Fruit fly (Drosophila melanogaster) whole organism, embryonic: Measurements from ENCODE around the gene CG44271.

Experiments used
- Aef1 ChIP-seq: fragments of 200-800 bp; sonication (Bioruptor generic); IDR thresholded peaks from 3 replicates; pipeline ENCODE4 v1.3.6; 2022; ENCODE audit warnings: missing biosample characterization, missing genetic modification characterization
- CG10543 ChIP-seq: fragments of 200-800 bp; sonication (Bioruptor generic); optimal IDR thresholded peaks from 3 replicates; lab custom pipeline; 2017; ENCODE audit warnings: missing biosample characterization, mild to moderate bottlenecking, missing genetic modification characterization, moderate library complexity
- CG12769 ChIP-seq: fragments of 200-800 bp; sonication (Bioruptor generic); optimal IDR thresholded peaks from 2 replicates; lab custom pipeline; 2019; ENCODE audit warnings: missing biosample characterization, mild to moderate bottlenecking, missing genetic modification characterization, moderate library complexity
- CG32532 ChIP-seq: fragments of 200-800 bp; sonication (Bioruptor generic); IDR thresholded peaks from 2 replicates; pipeline ENCODE4 v1.3.6; 2022; ENCODE audit warnings: missing biosample characterization, missing genetic modification characterization
- CG6175 ChIP-seq: fragments of 200-800 bp; sonication (Bioruptor generic); IDR thresholded peaks from 3 replicates; pipeline ENCODE4 v1.3.6; 2022; ENCODE audit warnings: missing biosample characterization, missing genetic modification characterization
- CG6791 ChIP-seq: fragments of 200-800 bp; sonication (Bioruptor generic); IDR thresholded peaks from 3 replicates; pipeline ENCODE4 v1.3.6; 2022; ENCODE audit warnings: missing biosample characterization, missing genetic modification characterization; ENCODE audit not compliant: partially characterized antibody
- CG9932 ChIP-seq: fragments of 200-800 bp; sonication (Bioruptor generic); IDR thresholded peaks from 2 replicates; pipeline ENCODE4 v1.3.6; 2022; ENCODE audit warnings: missing biosample characterization, missing genetic modification characterization
- Deaf1 ChIP-seq: fragments of 200-800 bp; optimal IDR thresholded peaks from 3 replicates; lab custom pipeline; 2019; ENCODE audit warnings: missing biosample characterization, mild to moderate bottlenecking, missing genetic modification characterization, moderate library complexity
- Doc3 ChIP-seq: fragments of 200-800 bp; sonication (Bioruptor generic); IDR thresholded peaks from 3 replicates; pipeline ENCODE4 v1.3.6; 2022; ENCODE audit warnings: missing biosample characterization, missing genetic modification characterization; ENCODE audit not compliant: partially characterized antibody
- Drgx ChIP-seq: fragments of 200-800 bp; sonication (Bioruptor generic); IDR thresholded peaks from 2 replicates; pipeline ENCODE4 v1.3.6; 2022; ENCODE audit warnings: missing biosample characterization, missing genetic modification characterization
- Fer1 ChIP-seq: fragments of 200-800 bp; sonication (Bioruptor generic); optimal IDR thresholded peaks from 2 replicates; lab custom pipeline; 2017; ENCODE audit warnings: missing biosample characterization, mild to moderate bottlenecking, missing genetic modification characterization
- GATAe ChIP-seq: fragments of 200-800 bp; sonication (Bioruptor generic); conservative IDR thresholded peaks from 2 replicates; pipeline ENCODE4 v1.3.6; 2022; ENCODE audit warnings: missing biosample characterization, missing genetic modification characterization
- Hr39 ChIP-seq: fragments of >200 bp; optimal IDR thresholded peaks from 2 replicates; lab custom pipeline; 2017
- MESR4 ChIP-seq: fragments of 200-800 bp; sonication (Bioruptor generic); optimal IDR thresholded peaks from 2 replicates; lab custom pipeline; 2018; ENCODE audit warnings: missing biosample characterization, mild to moderate bottlenecking, missing genetic modification characterization, moderate library complexity
- Max ChIP-seq: fragments of 200-800 bp; sonication (Bioruptor generic); optimal IDR thresholded peaks from 2 replicates; lab custom pipeline; 2016; ENCODE audit warnings: missing biosample characterization, mild to moderate bottlenecking, missing genetic modification characterization
- Med ChIP-seq: fragments of 200-800 bp; sonication (Bioruptor generic); peaks from one replicate; lab custom pipeline; 2016; ENCODE audit warnings: missing biosample characterization, missing genetic modification characterization, mild to moderate bottlenecking, inconsistent platforms, moderate library complexity
- NK7.1 ChIP-seq: fragments of 200-800 bp; sonication (Bioruptor generic); optimal IDR thresholded peaks from 3 replicates; lab custom pipeline; 2016; ENCODE audit warnings: missing biosample characterization, missing genetic modification characterization
- Neu2 ChIP-seq: fragments of 200-800 bp; sonication (Bioruptor generic); optimal IDR thresholded peaks from 3 replicates; lab custom pipeline; 2016; ENCODE audit warnings: missing biosample characterization, missing genetic modification characterization, borderline replicate concordance
- Rfx ChIP-seq: fragments of 200-800 bp; sonication (Bioruptor generic); IDR thresholded peaks from 2 replicates; pipeline ENCODE4 v1.3.6; 2022; ENCODE audit warnings: missing biosample characterization, missing genetic modification characterization
- Vsx1 ChIP-seq: fragments of 200-800 bp; sonication (Bioruptor generic); optimal IDR thresholded peaks from 2 replicates; lab custom pipeline; 2017; ENCODE audit warnings: missing biosample characterization, mild to moderate bottlenecking, missing genetic modification characterization, missing genetic modification reagents
- ato ChIP-seq: fragments of 200-800 bp; sonication (Bioruptor generic); IDR thresholded peaks from 2 replicates; pipeline ENCODE4 v1.3.6; 2022; ENCODE audit warnings: missing biosample characterization, missing genetic modification characterization; ENCODE audit not compliant: partially characterized antibody
- bsh ChIP-seq, 2 experiments: fragments of 200-800 bp; sonication (Bioruptor generic); optimal IDR thresholded peaks; 2 replicates each; lab custom pipeline; 2017 to 2018; ENCODE audit warnings: mild to moderate bottlenecking in 2 of 2, missing biosample characterization in 2 of 2, missing genetic modification characterization in 2 of 2, moderate library complexity in 1 of 2
- cas ChIP-seq: fragments of 200-800 bp; sonication (Bioruptor generic); IDR thresholded peaks from 2 replicates; pipeline ENCODE4 v1.3.6; 2022; ENCODE audit warnings: missing biosample characterization, missing genetic modification characterization
- crc ChIP-seq: fragments of 200-800 bp; sonication (Bioruptor generic); optimal IDR thresholded peaks from 2 replicates; lab custom pipeline; 2016; ENCODE audit warnings: missing biosample characterization, missing genetic modification characterization
- crol ChIP-seq: fragments of 200-800 bp; sonication (Bioruptor generic); IDR thresholded peaks from 2 replicates; pipeline ENCODE4 v1.3.6; 2022; ENCODE audit warnings: missing biosample characterization, missing genetic modification characterization
- cwo ChIP-seq: fragments of 200-800 bp; sonication (Bioruptor generic); optimal IDR thresholded peaks from 3 replicates; lab custom pipeline; 2017; ENCODE audit warnings: missing biosample characterization, missing genetic modification characterization, mild to moderate bottlenecking, moderate library complexity, missing genetic modification reagents
- dan ChIP-seq: fragments of 200-800 bp; sonication (Bioruptor generic); IDR thresholded peaks from 2 replicates; pipeline ENCODE4 v1.3.6; 2022; ENCODE audit warnings: missing biosample characterization, missing genetic modification characterization
- dmrt99B ChIP-seq: fragments of 200-800 bp; sonication (Bioruptor generic); optimal IDR thresholded peaks from 2 replicates; lab custom pipeline; 2018; ENCODE audit warnings: missing biosample characterization, mild to moderate bottlenecking, missing genetic modification characterization, moderate library complexity
- jigr1 ChIP-seq: fragments of 200-800 bp; sonication (Bioruptor generic); IDR thresholded peaks from 3 replicates; pipeline ENCODE4 v1.3.6; 2022; ENCODE audit warnings: missing biosample characterization, missing genetic modification characterization
- kah ChIP-seq: fragments of 200-800 bp; sonication (Bioruptor generic); optimal IDR thresholded peaks from 2 replicates; lab custom pipeline; 2018; ENCODE audit warnings: missing biosample characterization, mild to moderate bottlenecking, missing genetic modification characterization
- klu ChIP-seq: fragments of 200-800 bp; sonication (Bioruptor generic); IDR thresholded peaks from 2 replicates; pipeline ENCODE4 v1.3.6; 2022; ENCODE audit warnings: missing biosample characterization, missing genetic modification characterization
- mld ChIP-seq: fragments of 200-800 bp; sonication (Bioruptor generic); IDR thresholded peaks from 3 replicates; pipeline ENCODE4 v1.3.6; 2022; ENCODE audit warnings: missing biosample characterization, missing genetic modification characterization; ENCODE audit not compliant: partially characterized antibody
- psq ChIP-seq: fragments of 200-800 bp; sonication (Bioruptor generic); optimal IDR thresholded peaks from 2 replicates; lab custom pipeline; 2017; ENCODE audit warnings: missing biosample characterization, missing genetic modification characterization
- sd ChIP-seq: fragments of 200-800 bp; sonication (Bioruptor generic); optimal IDR thresholded peaks from 3 replicates; lab custom pipeline; 2018; ENCODE audit warnings: missing biosample characterization, mild to moderate bottlenecking, missing genetic modification characterization, moderate library complexity
- sr ChIP-seq: fragments of 200-800 bp; sonication (Bioruptor generic); IDR thresholded peaks from 3 replicates; pipeline ENCODE4 v1.3.6; 2022; ENCODE audit warnings: missing biosample characterization, missing genetic modification characterization
- tio ChIP-seq: fragments of 200-800 bp; sonication (Bioruptor generic); optimal IDR thresholded peaks from 2 replicates; lab custom pipeline; 2017; ENCODE audit warnings: missing biosample characterization, missing genetic modification characterization, inconsistent platforms
- tup ChIP-seq: fragments of 200-800 bp; sonication (Bioruptor generic); optimal IDR thresholded peaks from 2 replicates; lab custom pipeline; 2016; ENCODE audit warnings: missing biosample characterization, mild to moderate bottlenecking, missing genetic modification characterization, moderate library complexity
- z ChIP-seq: fragments of 200-800 bp; sonication (Bioruptor generic); IDR thresholded peaks from 3 replicates; pipeline ENCODE4 v1.3.6; 2022; ENCODE audit warnings: missing biosample characterization, missing genetic modification characterization

CG44271 gene

DNA sequence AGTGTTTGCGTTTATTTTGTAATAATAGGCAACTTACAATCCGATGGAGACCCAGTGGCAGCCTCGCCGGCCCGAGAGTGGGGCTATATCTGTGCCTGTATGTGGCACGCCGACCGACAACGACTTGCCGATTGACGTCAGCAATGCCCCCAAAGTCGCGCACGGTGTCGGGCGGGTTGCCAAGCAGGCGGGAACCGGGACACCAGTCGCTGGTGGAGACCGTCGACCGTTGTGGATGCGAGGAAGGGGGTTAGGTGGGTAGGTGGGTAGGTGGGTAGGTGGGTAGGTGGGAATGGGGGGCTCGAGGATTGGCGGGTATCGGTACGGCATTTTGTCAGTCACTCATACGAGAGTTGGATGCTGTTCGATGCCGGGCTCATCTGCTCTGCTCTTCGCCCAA is 3.3 kb upstream of the CG44271 start:
- TF ChIP-seq crc (GFP tag; lab: Kevin White, UChicago), result no peak
- no peak for TF ChIP-seq Max (GFP tag; lab: Kevin White, UChicago)
- TF ChIP-seq Rfx (GFP tag; lab: Robert Waterston, UW), result peak; percentile 51
- peak; percentile 71 for TF ChIP-seq crol
- peak; percentile 15 for TF ChIP-seq Hr39 (lab: Kevin White, UChicago)
- TF ChIP-seq tio (GFP tag; lab: Kevin White, UChicago), result no peak
- 0 out of 2 replicates have a peak, but pooled peaks have one; percentile 15 for TF ChIP-seq Drgx (GFP tag; lab: Robert Waterston, UW)
- peak; percentile 15 for TF ChIP-seq cwo (GFP tag; lab: Kevin White, UChicago)
- TF ChIP-seq bsh (GFP tag; optimal IDR thresholded peaks at IDR 0.05; lab: Kevin White, UChicago), result no peak
- peak; percentile 83 for TF ChIP-seq sr (GFP tag; lab: Robert Waterston, UW)
- peak; percentile 98 for TF ChIP-seq CG12769 (tag; lab: Kevin White, UChicago)
- no peak for TF ChIP-seq kah
- peak; percentile 31 for TF ChIP-seq Deaf1 (tag; lab: Kevin White, UChicago)
- TF ChIP-seq MESR4 (GFP tag; lab: Kevin White, UChicago), result no peak
- TF ChIP-seq cas (GFP tag; lab: Robert Waterston, UW), result 0 out of 2 replicates have a peak, but pooled peaks have one; percentile 26
- no peak for TF ChIP-seq Neu2 (GFP tag; lab: Kevin White, UChicago)
- no peak for TF ChIP-seq jigr1
- no peak for TF ChIP-seq dan
- TF ChIP-seq CG32532 (GFP tag; lab: Robert Waterston, UW), result 0 out of 2 replicates have a peak, but pooled peaks have one; percentile 20
- peak; percentile 86 for TF ChIP-seq CG10543 (GFP tag; lab: Kevin White, UChicago)
- TF ChIP-seq CG6175 (GFP tag; lab: Robert Waterston, UW), result peak; percentile 92
- no peak for TF ChIP-seq mld (GFP tag; lab: Robert Waterston, UW)
- TF ChIP-seq Med (GFP tag; lab: Kevin White, UChicago), result peak; percentile 55
- TF ChIP-seq dmrt99B (tag; lab: Kevin White, UChicago), result no peak
- peak; percentile 30; the same call in 1 of the 2 replicates for TF ChIP-seq CG9932 (GFP tag; lab: Robert Waterston, UW)
- TF ChIP-seq sd, result peak; percentile 29

DNA sequence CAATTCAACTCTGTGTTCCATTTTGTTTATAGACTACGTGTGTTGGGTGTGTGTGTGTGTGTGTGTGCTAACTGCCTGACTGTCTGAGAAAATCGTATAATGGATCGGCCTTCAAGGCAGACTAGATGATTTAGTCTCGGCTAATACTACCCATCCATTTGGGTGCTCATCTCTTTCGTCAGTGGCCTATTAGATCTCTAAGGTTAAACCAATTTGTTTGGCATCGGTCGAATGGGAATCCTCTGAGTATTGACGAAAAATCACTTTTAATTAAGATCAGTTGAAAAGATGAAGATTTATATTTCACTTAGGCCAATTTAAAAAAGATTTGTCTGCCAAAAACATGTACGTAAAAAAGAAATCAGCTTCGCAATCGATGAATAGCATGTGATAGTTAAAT is 2.2 kb downstream of the CG44271 start, which contains the start of gene CG31910:
Gene CG31910, minus strand, starts transcription at position 101 of the 400 bp plus-strand sequence.
- no peak for TF ChIP-seq GATAe (GFP tag; lab: Robert Waterston, UW)
- TF ChIP-seq CG6791 (GFP tag; lab: Robert Waterston, UW), result no peak
- TF ChIP-seq Doc3, result no peak
- no peak for TF ChIP-seq NK7.1
- no peak for TF ChIP-seq Aef1 (GFP tag; lab: Robert Waterston, UW)
- no peak for TF ChIP-seq tup (GFP tag; lab: Kevin White, UChicago)
- no peak for TF ChIP-seq Vsx1 (GFP tag; lab: Kevin White, UChicago)
- TF ChIP-seq klu (GFP tag; lab: Robert Waterston, UW), result no peak
- no peak for TF ChIP-seq z (GFP tag; lab: Robert Waterston, UW)
- TF ChIP-seq Max (GFP tag; lab: Kevin White, UChicago), result no peak
- no peak for TF ChIP-seq psq (GFP tag; lab: Kevin White, UChicago)
- TF ChIP-seq ato, result no peak
- TF ChIP-seq Fer1 (GFP tag; lab: Kevin White, UChicago), result no peak
